Worm (Caenorhabditis elegans) whole organism, late embryonic: Measurements from ENCODE around the gene C05D2.8.

Experiments used
- elt-2 ChIP-seq: sonication (generic microtip); optimal IDR thresholded peaks from 2 replicates; lab custom pipeline; 2016; ENCODE audit warnings: missing genetic modification reagents, missing genetic modification characterization, missing compliant biosample characterization
- eyg-1 ChIP-seq: sonication (generic microtip); optimal IDR thresholded peaks from 2 replicates; lab custom pipeline; 2016; ENCODE audit warnings: missing genotype, missing genetic modification characterization, missing compliant biosample characterization
- fkh-6 ChIP-seq: sonication (generic microtip); optimal IDR thresholded peaks from 2 replicates; lab custom pipeline; 2016; ENCODE audit warnings: missing genetic modification characterization, missing compliant biosample characterization
- nfya-1 ChIP-seq: sonication (generic microtip); optimal IDR thresholded peaks from 2 replicates; lab custom pipeline; 2017; ENCODE audit warnings: missing genetic modification characterization, mild to moderate bottlenecking, missing compliant biosample characterization, antibody characterized with exemption, moderate library complexity
- pag-3 ChIP-seq: sonication (generic microtip); optimal IDR thresholded peaks from 2 replicates; lab custom pipeline; 2016; ENCODE audit warnings: missing compliant biosample characterization, missing genetic modification characterization, borderline replicate concordance
- pha-4 ChIP-seq: fragments of 150-350 bp; optimal IDR thresholded peaks from 2 replicates; lab custom pipeline; 2018; ENCODE audit warnings: missing biosample characterization, missing genetic modification reagents, missing genetic modification characterization
- ref-2 ChIP-seq: sonication (generic microtip); optimal IDR thresholded peaks from 2 replicates; lab custom pipeline; 2016; ENCODE audit warnings: missing genetic modification characterization, missing compliant biosample characterization
- rnt-1 ChIP-seq: sonication (generic microtip); optimal IDR thresholded peaks from 2 replicates; lab custom pipeline; 2016; ENCODE audit warnings: missing genetic modification characterization, missing compliant biosample characterization
- sox-4 ChIP-seq: sonication (generic microtip); optimal IDR thresholded peaks from 2 replicates; lab custom pipeline; 2017; ENCODE audit warnings: mild to moderate bottlenecking, missing genetic modification characterization, inconsistent platforms, missing compliant biosample characterization

DNA sequence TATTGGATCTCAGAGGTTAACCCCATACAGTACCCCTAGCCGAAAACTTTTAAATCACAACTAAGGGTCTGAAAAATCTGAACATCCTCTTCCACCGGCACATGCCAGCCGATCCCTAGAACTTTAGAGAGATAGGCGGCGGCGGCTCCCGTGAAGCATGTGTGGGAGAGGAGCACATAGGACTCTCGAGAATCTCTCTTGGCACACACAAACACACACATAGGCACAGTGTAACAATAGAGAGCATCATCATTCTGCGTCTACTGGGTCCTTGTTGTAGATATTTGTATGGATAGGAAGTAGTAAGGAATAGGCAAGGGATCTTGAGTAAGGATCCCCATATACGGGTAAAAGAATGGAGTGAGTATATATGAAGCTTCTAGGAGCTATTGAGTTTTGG, 44.4 kb downstream of the C05D2.8 start:
- TF ChIP-seq nfya-1 (tag; lab: Kevin White, UChicago) (no peak), sox-4 (no peak), elt-2 (tag; lab: Kevin White, UChicago) (no peak), ref-2 (tag; lab: Kevin White, UChicago) (no peak), rnt-1 (tag; lab: Kevin White, UChicago) (no peak), fkh-6 (tag; lab: Kevin White, UChicago) (no peak), eyg-1 (tag; lab: Kevin White, UChicago) (no peak), pag-3 (tag; lab: Kevin White, UChicago) (no peak), pha-4 (tag; lab: Kevin White, UChicago) (no peak)
